Worm (Caenorhabditis elegans) whole organism, L4 larva: ENCODE results near the gene F25H9.2.

Experiments
- ces-1 ChIP-seq: fragments of 150-350 bp; sonication (generic microtip); optimal IDR thresholded peaks from 4 replicates; lab custom pipeline; 2014; ENCODE audit warnings: missing biosample characterization, missing genetic modification reagents, missing genetic modification characterization
- daf-8 ChIP-seq: fragments of 200-800 bp; sonication (Bioruptor generic); IDR thresholded peaks from 2 replicates; pipeline ENCODE4 v1.3.6; 2022; ENCODE audit warnings: missing genetic modification characterization, missing compliant biosample characterization
- fos-1 ChIP-seq: fragments of 150-350 bp; optimal IDR thresholded peaks from 2 replicates; lab custom pipeline; 2014; ENCODE audit warnings: missing biosample characterization, missing genetic modification characterization
- lin-15B ChIP-seq: fragments of 150-350 bp; sonication (generic microtip); optimal IDR thresholded peaks from 3 replicates; lab custom pipeline; 2014; ENCODE audit warnings: missing biosample characterization, missing genetic modification characterization
- nhr-77 ChIP-seq: fragments of 150-350 bp; optimal IDR thresholded peaks from 2 replicates; lab custom pipeline; 2014; ENCODE audit warnings: missing biosample characterization, missing genetic modification characterization
- skn-1 ChIP-seq: fragments of 150-350 bp; optimal IDR thresholded peaks from 2 replicates; lab custom pipeline; 2014; ENCODE audit warnings: missing biosample characterization, missing genetic modification characterization
- zip-2 ChIP-seq: fragments of 150-350 bp; optimal IDR thresholded peaks from 2 replicates; lab custom pipeline; 2014; ENCODE audit warnings: missing biosample characterization, missing genetic modification characterization

ce11 chrV:13408440-13408839, 49.4 kb upstream of the F25H9.2 start:
- TF ChIP-seq fos-1 (tag; lab: Kevin White, UChicago) (no peak), daf-8 (GFP tag; lab: Robert Waterston, UW) (no peak), skn-1 (tag; lab: Kevin White, UChicago) (no peak), nhr-77 (no peak), ces-1 (GFP tag; lab: Kevin White, UChicago) (no peak), zip-2 (tag; lab: Kevin White, UChicago) (no peak), lin-15B (tag; lab: Kevin White, UChicago) (no peak)
